Fruit fly (Drosophila melanogaster) whole organism, embryonic: ENCODE results near the gene CG11999.
A peak's percentile ranks its signal among the peaks of the same experiment; 100 is the strongest.

ENCODE experiments used
- Atf3 ChIP-seq: fragments of 200-800 bp; sonication (Bioruptor generic); optimal IDR thresholded peaks from 3 replicates; lab custom pipeline; 2016; ENCODE audit warnings: missing biosample characterization, missing genetic modification characterization
- Awh ChIP-seq: fragments of 200-800 bp; sonication (Bioruptor generic); IDR thresholded peaks from 2 replicates; pipeline ENCODE4, ENCODE4 v1.3.6; 2022; ENCODE audit warnings: missing biosample characterization, missing genetic modification characterization
- CG1024 ChIP-seq: fragments of 200-800 bp; sonication (Bioruptor generic); IDR thresholded peaks from 2 replicates; pipeline ENCODE4 v1.3.6; 2022; ENCODE audit warnings: missing biosample characterization, missing genetic modification characterization
- CG10267 ChIP-seq: fragments of 200-800 bp; sonication (Bioruptor generic); optimal IDR thresholded peaks from 2 replicates; lab custom pipeline; 2018; ENCODE audit warnings: missing biosample characterization, mild to moderate bottlenecking, missing genetic modification characterization, moderate library complexity
- CG11085 ChIP-seq: fragments of 200-800 bp; sonication (Bioruptor generic); IDR thresholded peaks from 2 replicates; pipeline ENCODE4 v1.3.6; 2022; ENCODE audit warnings: missing biosample characterization, missing genetic modification characterization
- CG12659 ChIP-seq: fragments of 200-800 bp; sonication (Bioruptor generic); optimal IDR thresholded peaks from 3 replicates; lab custom pipeline; 2017; ENCODE audit warnings: mild to moderate bottlenecking, missing biosample characterization, missing genetic modification reagents, missing genetic modification characterization
- CG13287 ChIP-seq: fragments of 200-800 bp; sonication (Bioruptor generic); IDR thresholded peaks from 2 replicates; pipeline ENCODE4 v1.3.6; 2022; ENCODE audit warnings: missing biosample characterization, missing genetic modification characterization; ENCODE audit not compliant: partially characterized antibody
- CG13424 ChIP-seq: fragments of 200-800 bp; sonication (Bioruptor generic); optimal IDR thresholded peaks from 2 replicates; lab custom pipeline; 2019; ENCODE audit warnings: missing biosample characterization, mild to moderate bottlenecking, missing genetic modification characterization, moderate library complexity
- CG14965 ChIP-seq: fragments of 200-800 bp; sonication (Bioruptor generic); optimal IDR thresholded peaks from 2 replicates; lab custom pipeline; 2016; ENCODE audit warnings: missing biosample characterization, missing genetic modification characterization, borderline replicate concordance
- CG1529 ChIP-seq: fragments of 200-800 bp; sonication (Bioruptor generic); optimal IDR thresholded peaks from 3 replicates; lab custom pipeline; 2018; ENCODE audit warnings: missing biosample characterization, missing genetic modification characterization
- CG34376 ChIP-seq: fragments of 200-800 bp; sonication (Bioruptor generic); optimal IDR thresholded peaks from 2 replicates; lab custom pipeline; 2018; ENCODE audit warnings: missing biosample characterization, mild to moderate bottlenecking, missing genetic modification characterization
- CG3995 ChIP-seq: fragments of 200-800 bp; sonication (Bioruptor generic); optimal IDR thresholded peaks from 3 replicates; lab custom pipeline; 2016; ENCODE audit warnings: missing biosample characterization, missing genetic modification characterization
- CG43689 ChIP-seq: fragments of 200-800 bp; sonication (Bioruptor generic); IDR thresholded peaks from 2 replicates; pipeline ENCODE4 v1.3.6; 2022; ENCODE audit warnings: missing biosample characterization, missing genetic modification characterization
- CG6175 ChIP-seq: fragments of 200-800 bp; sonication (Bioruptor generic); IDR thresholded peaks from 3 replicates; pipeline ENCODE4 v1.3.6; 2022; ENCODE audit warnings: missing biosample characterization, missing genetic modification characterization
- CG7556 ChIP-seq: fragments of 200-800 bp; sonication (Bioruptor generic); optimal IDR thresholded peaks from 2 replicates; lab custom pipeline; 2017; ENCODE audit warnings: missing biosample characterization, mild to moderate bottlenecking, missing genetic modification characterization
- CG9609 ChIP-seq: fragments of 200-800 bp; sonication (Bioruptor generic); optimal IDR thresholded peaks from 3 replicates; lab custom pipeline; 2016; ENCODE audit warnings: missing biosample characterization, missing genetic modification characterization
- CG9932 ChIP-seq: fragments of 200-800 bp; sonication (Bioruptor generic); IDR thresholded peaks from 2 replicates; pipeline ENCODE4 v1.3.6; 2022; ENCODE audit warnings: missing biosample characterization, missing genetic modification characterization
- CHES-1-like ChIP-seq: fragments of 200-800 bp; sonication (Bioruptor generic); optimal IDR thresholded peaks from 2 replicates; lab custom pipeline; 2016; ENCODE audit warnings: missing biosample characterization, missing genetic modification characterization
- D ChIP-seq, 2 experiments: fragments of 200-800 bp in 1 of 2; fragments of >200 bp in 1 of 2; sonication (Bioruptor generic) in 1 of 2; optimal IDR thresholded peaks; 2 replicates in 1 of 2; 3 replicates in 1 of 2; lab custom pipeline; 2017; ENCODE audit warnings: mild to moderate bottlenecking in 1 of 2, missing biosample characterization in 1 of 2, missing genetic modification characterization in 1 of 2, missing genetic modification reagents in 1 of 2
- Dip3 ChIP-seq: fragments of 200-800 bp; sonication (Bioruptor generic); optimal IDR thresholded peaks from 3 replicates; lab custom pipeline; 2016; ENCODE audit warnings: missing biosample characterization, missing genetic modification characterization
- Eip74EF ChIP-seq, 2 experiments: fragments of 200-800 bp in 1 of 2; fragments of >200 bp in 1 of 2; sonication (Bioruptor generic) in 1 of 2; optimal IDR thresholded peaks; 2 replicates each; lab custom pipeline; 2017 to 2019; ENCODE audit warnings: missing biosample characterization in 2 of 2, missing genetic modification characterization in 2 of 2, mild to moderate bottlenecking in 1 of 2, moderate library complexity in 1 of 2
- HLHmδ ChIP-seq: fragments of 200-800 bp; sonication (Bioruptor generic); optimal IDR thresholded peaks from 2 replicates; lab custom pipeline; 2018; ENCODE audit warnings: missing biosample characterization, mild to moderate bottlenecking, missing genetic modification characterization, moderate library complexity
- Med ChIP-seq: fragments of 200-800 bp; sonication (Bioruptor generic); peaks from one replicate; lab custom pipeline; 2016; ENCODE audit warnings: missing biosample characterization, missing genetic modification characterization, mild to moderate bottlenecking, inconsistent platforms, moderate library complexity
- Nf-YC ChIP-seq: fragments of 200-800 bp; optimal IDR thresholded peaks from 3 replicates; lab custom pipeline; 2019; ENCODE audit warnings: missing biosample characterization, mild to moderate bottlenecking, missing genetic modification characterization, moderate library complexity
- NfI ChIP-seq: fragments of 200-800 bp; sonication (Bioruptor generic); optimal IDR thresholded peaks from 3 replicates; lab custom pipeline; 2018; ENCODE audit warnings: missing biosample characterization, mild to moderate bottlenecking, missing genetic modification characterization, moderate library complexity
- Ssrp ChIP-seq: fragments of 200-800 bp; sonication (Bioruptor generic); optimal IDR thresholded peaks from 2 replicates; lab custom pipeline; 2018; ENCODE audit warnings: missing biosample characterization, mild to moderate bottlenecking, missing genetic modification characterization, moderate library complexity
- Xbp1 ChIP-seq: fragments of 200-800 bp; sonication (Bioruptor generic); optimal IDR thresholded peaks from 3 replicates; lab custom pipeline; 2016; ENCODE audit warnings: missing biosample characterization, mild to moderate bottlenecking, missing genetic modification characterization
- ap ChIP-seq: fragments of 200-800 bp; sonication (Bioruptor generic); IDR thresholded peaks from 2 replicates; pipeline ENCODE4 v1.3.6; 2022; ENCODE audit warnings: missing biosample characterization, missing genetic modification characterization
- bab2 ChIP-seq: fragments of 200-800 bp; sonication (Bioruptor generic); optimal IDR thresholded peaks from 2 replicates; lab custom pipeline; 2016; ENCODE audit warnings: missing biosample characterization, missing genetic modification characterization
- caup ChIP-seq: fragments of 200-800 bp; sonication (Bioruptor generic); optimal IDR thresholded peaks from 3 replicates; lab custom pipeline; 2017; ENCODE audit warnings: missing biosample characterization, mild to moderate bottlenecking, missing genetic modification characterization, moderate library complexity; ENCODE audit not compliant: severe bottlenecking
- chif ChIP-seq, 2 experiments: fragments of 200-800 bp; sonication (Bioruptor generic); optimal IDR thresholded peaks; 3 replicates each; lab custom pipeline; 2016; ENCODE audit warnings: missing biosample characterization in 2 of 2, missing genetic modification characterization in 2 of 2
- chinmo ChIP-seq: fragments of 200-800 bp; sonication (Bioruptor generic); IDR thresholded peaks from 4 replicates; pipeline ENCODE4 v1.3.6; 2022; ENCODE audit warnings: missing biosample characterization, missing genetic modification characterization; ENCODE audit not compliant: partially characterized antibody
- crol ChIP-seq: fragments of 200-800 bp; sonication (Bioruptor generic); IDR thresholded peaks from 2 replicates; pipeline ENCODE4 v1.3.6; 2022; ENCODE audit warnings: missing biosample characterization, missing genetic modification characterization
- cwo ChIP-seq: fragments of 200-800 bp; sonication (Bioruptor generic); optimal IDR thresholded peaks from 3 replicates; lab custom pipeline; 2017; ENCODE audit warnings: missing biosample characterization, missing genetic modification characterization, mild to moderate bottlenecking, moderate library complexity, missing genetic modification reagents
- da ChIP-seq: fragments of 200-800 bp; sonication (Bioruptor generic); optimal IDR thresholded peaks from 2 replicates; lab custom pipeline; 2016; ENCODE audit warnings: missing biosample characterization, missing genetic modification characterization
- en ChIP-seq: fragments of 200-800 bp; sonication (Bioruptor generic); optimal IDR thresholded peaks from 2 replicates; lab custom pipeline; 2016; ENCODE audit warnings: missing biosample characterization, missing genetic modification characterization
- fd3F ChIP-seq: fragments of 200-800 bp; sonication (Bioruptor generic); optimal IDR thresholded peaks from 2 replicates; lab custom pipeline; 2018; ENCODE audit warnings: missing biosample characterization, mild to moderate bottlenecking, missing genetic modification characterization, moderate library complexity
- kni ChIP-seq: fragments of 200-800 bp; sonication (Bioruptor generic); optimal IDR thresholded peaks from 3 replicates; lab custom pipeline; 2017; ENCODE audit warnings: mild to moderate bottlenecking, missing biosample characterization, missing genetic modification reagents, missing genetic modification characterization
- lab ChIP-seq: fragments of 200-800 bp; sonication (Bioruptor generic); optimal IDR thresholded peaks from 3 replicates; lab custom pipeline; 2017; ENCODE audit warnings: missing biosample characterization, missing genetic modification characterization, mild to moderate bottlenecking, moderate library complexity, missing genetic modification reagents
- lola ChIP-seq, 3 experiments: fragments of >200 bp in 2 of 3; fragments of 200-800 bp in 1 of 3; sonication (Bioruptor generic) in 1 of 3; optimal IDR thresholded peaks; 2 replicates each; lab custom pipeline; 2017 to 2019; ENCODE audit warnings: missing biosample characterization in 3 of 3, missing genetic modification characterization in 3 of 3, mild to moderate bottlenecking in 1 of 3, moderate library complexity in 1 of 3
- nom ChIP-seq: fragments of 200-800 bp; sonication (Bioruptor generic); optimal IDR thresholded peaks from 2 replicates; lab custom pipeline; 2017; ENCODE audit warnings: missing biosample characterization, missing genetic modification characterization, mild to moderate bottlenecking, moderate library complexity, missing genetic modification reagents
- peb ChIP-seq: fragments of 200-800 bp; sonication (Bioruptor generic); IDR thresholded peaks from 2 replicates; pipeline ENCODE4 v1.3.6; 2022; ENCODE audit warnings: missing biosample characterization, missing genetic modification characterization
- pros ChIP-seq: fragments of 200-800 bp; sonication (Bioruptor generic); optimal IDR thresholded peaks from 3 replicates; lab custom pipeline; 2019; ENCODE audit warnings: missing biosample characterization, mild to moderate bottlenecking, missing genetic modification characterization, moderate library complexity
- row ChIP-seq: fragments of 200-800 bp; sonication (Bioruptor generic); IDR thresholded peaks from 3 replicates; pipeline ENCODE4 v1.3.6; 2022; ENCODE audit warnings: missing biosample characterization, missing genetic modification characterization
- sqz ChIP-seq: fragments of 200-800 bp; sonication (Bioruptor generic); optimal IDR thresholded peaks from 3 replicates; lab custom pipeline; 2018; ENCODE audit warnings: missing biosample characterization, mild to moderate bottlenecking, missing genetic modification characterization
- tap ChIP-seq: fragments of 200-800 bp; optimal IDR thresholded peaks from 3 replicates; lab custom pipeline; 2019; ENCODE audit warnings: missing biosample characterization, mild to moderate bottlenecking, missing genetic modification characterization, moderate library complexity
- tx ChIP-seq: fragments of 200-800 bp; sonication (Bioruptor generic); optimal IDR thresholded peaks from 2 replicates; lab custom pipeline; 2016; ENCODE audit warnings: missing biosample characterization, missing genetic modification characterization

CG11999 gene

dm6 chr3R:5364539-5365273 is 10.2 kb upstream of the CG11999 start (continued):
- TF ChIP-seq HLHmδ (GFP tag; lab: Kevin White, UChicago): no peak
- TF ChIP-seq CG3995 (GFP tag; lab: Kevin White, UChicago): no peak
- peak; percentile 20 for TF ChIP-seq Med (GFP tag; lab: Kevin White, UChicago)
- TF ChIP-seq Atf3: no peak
- TF ChIP-seq chif (GFP tag; optimal IDR thresholded peaks at IDR 0.05; lab: Kevin White, UChicago): no peak
- no peak for TF ChIP-seq lab (GFP tag; lab: Kevin White, UChicago)
- no peak for TF ChIP-seq CG43689 (GFP tag; lab: Robert Waterston, UW)
- peak in 1 of 2 experiments; percentile 79 for TF ChIP-seq Eip74EF (GFP tag; optimal IDR thresholded peaks at IDR 0.05; lab: Kevin White, UChicago)
- no peak for TF ChIP-seq CG13424 (tag; lab: Kevin White, UChicago)
- TF ChIP-seq CG9932 (GFP tag; lab: Robert Waterston, UW): 0 out of 2 replicates have a peak, but pooled peaks have one; percentile 16
- no peak for TF ChIP-seq CG1529
- TF ChIP-seq fd3F (GFP tag; lab: Kevin White, UChicago): peak; percentile 40
- peak; percentile 36 for TF ChIP-seq caup (GFP tag; lab: Kevin White, UChicago)
- TF ChIP-seq ap (GFP tag; lab: Robert Waterston, UW): no peak
- no peak for TF ChIP-seq Xbp1 (GFP tag; lab: Kevin White, UChicago)
- no peak for TF ChIP-seq CG1024 (GFP tag; lab: Robert Waterston, UW)
- TF ChIP-seq CG10267: no peak
- peak; percentile 4 for TF ChIP-seq Nf-YC (tag; lab: Kevin White, UChicago)

dm6 chr3R:5363412-5363811 is 8.9 kb upstream of the CG11999 start:
- TF ChIP-seq CG13424 (tag; lab: Kevin White, UChicago) (no peak), sqz (GFP tag; lab: Kevin White, UChicago) (peak; percentile 83), NfI (no peak), cwo (GFP tag; lab: Kevin White, UChicago) (no peak), CG9609 (GFP tag; lab: Kevin White, UChicago) (no peak), row (GFP tag; lab: Robert Waterston, UW) (no peak), crol (GFP tag; lab: Robert Waterston, UW) (peak; percentile 50; the same call in 1 of the 2 replicates), CG6175 (peak; percentile 67), CG14965 (no peak), chinmo (GFP tag; lab: Robert Waterston, UW) (peak; percentile 100), tx (no peak), Dip3 (GFP tag; lab: Kevin White, UChicago) (no peak), da (GFP tag; lab: Kevin White, UChicago) (no peak), Ssrp (tag; lab: Kevin White, UChicago) (no peak), CG12659 (GFP tag; lab: Kevin White, UChicago) (no peak), pros (GFP tag; lab: Kevin White, UChicago) (peak; percentile 54), nom (GFP tag; lab: Kevin White, UChicago) (peak; percentile 79), tap (tag; lab: Kevin White, UChicago) (no peak), bab2 (no peak), peb (GFP tag; lab: Robert Waterston, UW) (no peak), CHES-1-like (GFP tag; lab: Kevin White, UChicago) (no peak), CG7556 (GFP tag; lab: Kevin White, UChicago) (no peak), Awh (GFP tag; lab: Robert Waterston, UW) (0 out of 2 replicates have a peak, but pooled peaks have one; percentile 22), en (no peak), CG11085 (GFP tag; lab: Robert Waterston, UW) (no peak), lola (GFP tag; optimal IDR thresholded peaks at IDR 0.05; lab: Kevin White, UChicago) (no peak), CG3995 (GFP tag; lab: Kevin White, UChicago) (no peak), CG13287 (GFP tag; lab: Robert Waterston, UW) (peak; percentile 37; the same call in 1 of the 2 replicates), D (optimal IDR thresholded peaks at IDR 0.05; lab: Kevin White, UChicago) (no peak), D (GFP tag; optimal IDR thresholded peaks at IDR 0.05; lab: Kevin White, UChicago) (no peak), kni (peak; percentile 6), CG34376 (GFP tag; lab: Kevin White, UChicago) (no peak)
